Fruit fly (Drosophila melanogaster): ENCODE results near the gene wdb.

The wdb gene

dm6 chr3R:27581890-27582487 lies at the start of gene wdb:
wdb (minus strand) TSS chr3R:27582241.
- TF ChIP-seq br (GFP tag; optimal IDR thresholded peaks at IDR 0.05) (peak; percentile 63), CrebA (GFP tag; optimal IDR thresholded peaks at IDR 0.05; ENCODE audit: borderline replicate concordance) (no peak), Hr83 (GFP tag; optimal IDR thresholded peaks at IDR 0.05; ENCODE audit: poor library complexity, severe bottlenecking) (peak; percentile 68), Myc (optimal IDR thresholded peaks at IDR 0.05) (peak; percentile 88), jim (GFP tag; optimal IDR thresholded peaks at IDR 0.05) (no peak), CG9705 (GFP tag; optimal IDR thresholded peaks at IDR 0.05) (peak; percentile 55), usp (GFP tag; optimal IDR thresholded peaks at IDR 0.05) (no peak), OdsH (GFP tag; optimal IDR thresholded peaks at IDR 0.05) (peak; percentile 17), GATAd (GFP tag; optimal IDR thresholded peaks at IDR 0.05) (peak; percentile 41), HLH106 (tag; optimal IDR thresholded peaks at IDR 0.05) (peak; percentile 69), ey (GFP tag; optimal IDR thresholded peaks at IDR 0.05) (peak; percentile 61), woc (GFP tag; optimal IDR thresholded peaks at IDR 0.05) (peak; percentile 68), Sp1 (GFP tag; optimal IDR thresholded peaks at IDR 0.05) (peak; percentile 25), h (GFP tag; optimal IDR thresholded peaks at IDR 0.05) (peak; percentile 66), fru (GFP tag; optimal IDR thresholded peaks at IDR 0.05) (peak; percentile 47), dmrt93B (GFP tag; optimal IDR thresholded peaks at IDR 0.05) (no peak), Abd-B (GFP tag; optimal IDR thresholded peaks at IDR 0.05) (no peak), dsf (GFP tag; optimal IDR thresholded peaks at IDR 0.05; ENCODE audit: borderline replicate concordance) (peak; percentile 22), sv (GFP tag; optimal IDR thresholded peaks at IDR 0.05) (peak; percentile 26), foxo (GFP tag; optimal IDR thresholded peaks at IDR 0.05) (peak in 1 of 2 experiments; percentile 76), CG32264 (GFP tag; optimal IDR thresholded peaks at IDR 0.05) (peak; percentile 9), rgr (GFP tag; optimal IDR thresholded peaks at IDR 0.05) (peak; percentile 73), Dfd (GFP tag; optimal IDR thresholded peaks at IDR 0.05) (no peak), Jra (GFP tag; optimal IDR thresholded peaks at IDR 0.05) (peak; percentile 56), pan (optimal IDR thresholded peaks at IDR 0.05) (no peak)

dm6 chr3R:27625911-27626310 lies 43.9 kb upstream of the wdb start, which contains the start of gene CG5612:
CG5612 (minus strand) TSS chr3R:27626011.
- TF ChIP-seq tai (GFP tag; optimal IDR thresholded peaks at IDR 0.05) (no peak), usp (GFP tag; optimal IDR thresholded peaks at IDR 0.05) (no peak), Hnf4 (GFP tag; optimal IDR thresholded peaks at IDR 0.05) (no peak), CG9705 (GFP tag; optimal IDR thresholded peaks at IDR 0.05) (no peak), N (GFP tag; optimal IDR thresholded peaks at IDR 0.05) (no peak), pan (optimal IDR thresholded peaks at IDR 0.05) (no peak), Sp1 (GFP tag; optimal IDR thresholded peaks at IDR 0.05) (no peak), dmrt93B (GFP tag; optimal IDR thresholded peaks at IDR 0.05) (no peak), Rel (GFP tag; optimal IDR thresholded peaks at IDR 0.05) (no peak), Rel (tag; optimal IDR thresholded peaks at IDR 0.05) (no peak), CrebA (GFP tag; optimal IDR thresholded peaks at IDR 0.05; ENCODE audit: borderline replicate concordance) (no peak), h (GFP tag; optimal IDR thresholded peaks at IDR 0.05) (no peak), sage (GFP tag; optimal IDR thresholded peaks at IDR 0.05) (no peak), fru (GFP tag; optimal IDR thresholded peaks at IDR 0.05) (no peak), OdsH (GFP tag; optimal IDR thresholded peaks at IDR 0.05) (no peak), jim (GFP tag; optimal IDR thresholded peaks at IDR 0.05) (no peak)

dm6 chr3R:27622993-27623392 lies 41.0 kb upstream of the wdb start:
- TF ChIP-seq Jra (GFP tag; optimal IDR thresholded peaks at IDR 0.05) = no peak
- TF ChIP-seq dsf (GFP tag; optimal IDR thresholded peaks at IDR 0.05; ENCODE audit: borderline replicate concordance) = no peak
- TF ChIP-seq fru (GFP tag; optimal IDR thresholded peaks at IDR 0.05) = no peak
- TF ChIP-seq Rel (GFP tag; optimal IDR thresholded peaks at IDR 0.05) = no peak
- no peak for TF ChIP-seq Rel (tag; optimal IDR thresholded peaks at IDR 0.05)
- TF ChIP-seq sage (GFP tag; optimal IDR thresholded peaks at IDR 0.05) = no peak

- TF ChIP-seq h (GFP tag; optimal IDR thresholded peaks at IDR 0.05) (peak; percentile 6), sv (GFP tag; optimal IDR thresholded peaks at IDR 0.05) (no peak), foxo (GFP tag; optimal IDR thresholded peaks at IDR 0.05) (peak in 1 of 2 experiments; percentile 8), Hr83 (GFP tag; optimal IDR thresholded peaks at IDR 0.05; ENCODE audit: poor library complexity, severe bottlenecking) (no peak)
Observed at dm6 chr3R:27621861-27622260, 39.8 kb upstream of the wdb start.

dm6 chr3R:27616493-27616892 lies 34.5 kb upstream of the wdb start:
- TF ChIP-seq dl (GFP tag; optimal IDR thresholded peaks at IDR 0.05; ENCODE audit: insufficient read depth in 1 of 2, partially characterized antibody in 2 of 2) = no peak
- TF ChIP-seq Sp1 (GFP tag; optimal IDR thresholded peaks at IDR 0.05) = no peak
- no peak for TF ChIP-seq jim (GFP tag; optimal IDR thresholded peaks at IDR 0.05)
- TF ChIP-seq woc (GFP tag; optimal IDR thresholded peaks at IDR 0.05) = no peak
- no peak for TF ChIP-seq Mio (GFP tag; optimal IDR thresholded peaks at IDR 0.05)
- no peak for TF ChIP-seq CG9705 (GFP tag; optimal IDR thresholded peaks at IDR 0.05)
- no peak for TF ChIP-seq sv (GFP tag; optimal IDR thresholded peaks at IDR 0.05)
- TF ChIP-seq br (GFP tag; optimal IDR thresholded peaks at IDR 0.05) = no peak
- no peak for TF ChIP-seq rgr (GFP tag; optimal IDR thresholded peaks at IDR 0.05)
- no peak for TF ChIP-seq Dfd (GFP tag; optimal IDR thresholded peaks at IDR 0.05)
- no peak for TF ChIP-seq lola (GFP tag; optimal IDR thresholded peaks at IDR 0.05)
- TF ChIP-seq dmrt93B (GFP tag; optimal IDR thresholded peaks at IDR 0.05) = no peak
